Worm (Caenorhabditis elegans) whole organism, L4/young adult: Measurements from ENCODE around the gene srt-50.

ENCODE experiments used
- W03F9.2 ChIP-seq: fragments of 150-350 bp; optimal IDR thresholded peaks from 2 replicates; lab custom pipeline; 2014; ENCODE audit warnings: missing biosample characterization, missing genetic modification characterization
- dao-5 ChIP-seq: sonication (generic microtip); optimal IDR thresholded peaks from 2 replicates; lab custom pipeline; 2016; ENCODE audit warnings: missing genotype, missing genetic modification characterization, moderate library complexity, missing compliant biosample characterization
- him-1 ChIP-seq: sonication (generic microtip); optimal IDR thresholded peaks from 2 replicates; lab custom pipeline; 2016; ENCODE audit warnings: missing genotype, missing genetic modification reagents, missing genetic modification characterization, missing compliant biosample characterization

The srt-50 gene

ce11 chrIV:15049288-15050094 lies 25.0 kb upstream of the srt-50 start:
- TF ChIP-seq him-1: no peak
- no peak for TF ChIP-seq dao-5 (tag; lab: Kevin White, UChicago)
- TF ChIP-seq W03F9.2 (tag; lab: Kevin White, UChicago): no peak

DNA sequence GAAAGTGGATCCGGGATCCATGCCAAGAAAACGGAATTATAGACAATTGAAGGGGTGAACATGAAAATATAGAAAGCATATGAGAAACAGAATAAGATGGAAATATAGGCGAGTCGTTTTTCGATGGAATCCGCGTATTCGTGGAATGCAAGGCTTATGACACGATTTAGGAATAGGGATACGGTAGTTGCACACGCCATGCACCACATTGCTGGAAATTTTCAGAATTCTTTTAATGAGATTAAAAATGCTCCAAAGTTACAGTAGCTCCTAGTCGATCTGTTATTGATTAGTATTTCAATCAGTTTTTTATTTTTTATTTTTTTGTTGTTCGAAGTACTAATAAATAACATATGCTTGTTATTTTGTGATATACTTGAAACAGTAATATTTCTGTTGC lies 23.4 kb upstream of the srt-50 start:
- TF ChIP-seq W03F9.2 (tag; lab: Kevin White, UChicago) (no peak), him-1 (no peak), dao-5 (tag; lab: Kevin White, UChicago) (no peak)

DNA sequence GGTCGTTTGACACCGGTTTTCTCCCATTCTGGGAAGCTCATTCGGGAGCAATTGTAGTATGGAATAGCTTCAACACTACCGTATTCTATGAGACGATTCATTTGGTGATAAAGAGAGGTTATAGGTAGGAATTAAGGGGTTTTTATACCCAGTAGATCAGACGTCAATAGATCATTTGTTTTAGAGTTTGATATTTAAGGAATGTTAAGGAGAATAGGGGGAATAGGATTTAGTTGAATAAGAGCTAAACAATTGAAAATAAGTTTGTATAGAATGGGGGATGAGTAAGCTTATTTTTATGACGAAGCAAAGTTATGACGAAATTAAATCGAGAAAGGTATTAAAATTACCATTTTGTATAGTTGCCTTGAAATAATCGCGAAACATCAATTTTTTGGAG lies 21.2 kb upstream of the srt-50 start, which contains the start of gene srt-47:
Gene srt-47 (minus strand): TSS at position 101 of the 400 bp plus-strand sequence.
- TF ChIP-seq him-1: no peak
- no peak for TF ChIP-seq W03F9.2 (tag; lab: Kevin White, UChicago)
- no peak for TF ChIP-seq dao-5 (tag; lab: Kevin White, UChicago)

DNA sequence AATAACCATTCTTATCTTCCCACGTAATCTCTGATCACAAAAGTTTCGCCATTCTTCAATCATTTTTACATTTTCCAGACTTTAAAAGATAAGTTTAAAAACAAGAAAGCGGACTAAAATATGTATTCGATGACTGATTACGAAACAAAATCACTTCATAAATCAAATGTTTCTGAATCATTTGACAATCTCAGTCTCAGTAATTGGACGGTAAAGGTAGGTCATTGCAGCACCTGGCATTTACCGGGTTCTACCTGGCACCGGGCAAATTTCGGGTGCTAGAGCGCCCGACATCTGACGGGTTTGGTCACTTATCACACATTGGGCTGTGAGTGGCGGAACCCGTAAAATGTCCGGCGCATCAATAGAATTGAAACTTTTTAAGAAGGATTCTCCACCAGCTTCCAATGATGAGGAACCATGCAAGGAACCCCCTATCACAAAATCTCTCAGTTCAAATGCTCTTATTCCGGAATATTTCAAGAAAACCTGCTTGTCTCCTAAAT lies 18.4 kb upstream of the srt-50 start, which contains the start of gene Y41E3.19:
Gene Y41E3.19 (plus strand): TSS at position 51 of the 506 bp plus-strand sequence.
- TF ChIP-seq him-1 (no peak), dao-5 (tag; lab: Kevin White, UChicago) (no peak), W03F9.2 (tag; lab: Kevin White, UChicago) (no peak)

DNA sequence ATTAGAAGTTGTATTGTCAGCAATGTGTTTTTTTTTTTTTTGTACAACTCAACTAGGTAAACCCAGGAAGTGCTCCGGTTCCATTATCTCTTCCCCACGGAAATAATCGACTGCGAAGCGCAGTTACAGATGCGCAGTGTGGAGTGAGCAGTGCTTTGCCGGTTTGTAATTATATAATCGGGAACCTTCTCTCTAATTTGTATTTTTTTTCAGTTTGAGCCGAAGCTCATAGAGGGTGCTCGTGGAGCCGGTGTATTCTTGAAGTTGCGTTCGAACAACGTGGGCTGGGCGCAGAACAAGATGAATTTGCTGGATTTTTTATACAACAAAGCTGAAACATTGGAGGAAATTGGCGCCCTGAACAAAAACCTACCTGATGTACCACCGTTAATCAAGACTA lies 16.5 kb upstream of the srt-50 start, which contains the start of gene Y41E3.13:
Gene Y41E3.13 (plus strand): TSS at position 301 of the 400 bp plus-strand sequence.
- TF ChIP-seq dao-5 (tag; lab: Kevin White, UChicago) (no peak), W03F9.2 (tag; lab: Kevin White, UChicago) (no peak), him-1 (no peak)

DNA sequence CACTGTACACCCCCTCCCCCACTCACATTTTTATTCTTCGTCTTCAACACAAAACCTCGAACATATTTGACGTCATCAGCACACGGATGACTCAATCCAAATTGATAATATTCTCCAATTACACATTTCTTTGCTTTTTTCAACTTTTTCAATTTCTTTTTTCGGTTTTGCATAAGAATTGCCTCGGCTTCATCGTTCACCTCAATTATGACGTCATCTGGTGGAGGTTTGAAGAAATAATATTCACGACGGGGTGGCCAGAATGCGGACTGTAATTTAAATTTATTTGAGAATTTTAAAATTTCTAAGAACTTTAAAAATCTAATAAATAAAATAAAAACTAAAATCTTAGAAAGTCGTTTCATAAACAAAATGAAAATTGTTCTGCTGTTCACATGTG lies 10.7 kb upstream of the srt-50 start:
- TF ChIP-seq him-1 (no peak), W03F9.2 (tag; lab: Kevin White, UChicago) (no peak), dao-5 (tag; lab: Kevin White, UChicago) (no peak)

- TF ChIP-seq him-1 (no peak), dao-5 (tag; lab: Kevin White, UChicago) (no peak), W03F9.2 (tag; lab: Kevin White, UChicago) (no peak)
Measured at ce11 chrIV:15065653-15066052, 8.8 kb upstream of the srt-50 start, which contains the start of gene Y41E3.18. TSS of gene Y41E3.18 (minus strand) at chrIV:15065753.

- no peak for TF ChIP-seq him-1
- TF ChIP-seq dao-5 (tag; lab: Kevin White, UChicago): no peak
Measured at ce11 chrIV:15068818-15069217, 5.7 kb upstream of the srt-50 start, which contains the start of gene srt-48. TSS of gene srt-48 (minus strand) at chrIV:15068918.

ce11 chrIV:15098294-15098693 lies 23.8 kb downstream of the srt-50 start, which contains the start of gene srt-49:
TSS of gene srt-49 (minus strand) at chrIV:15098394.
- no peak for TF ChIP-seq dao-5 (tag; lab: Kevin White, UChicago)
- no peak for TF ChIP-seq W03F9.2 (tag; lab: Kevin White, UChicago)
- TF ChIP-seq him-1: no peak

ce11 chrIV:15103224-15103679 lies 28.8 kb downstream of the srt-50 start, which contains the start of gene srt-44:
TSS of gene srt-44 (plus strand) at chrIV:15103629.
- no peak for TF ChIP-seq him-1
- TF ChIP-seq dao-5 (tag; lab: Kevin White, UChicago): no peak

ce11 chrIV:15107218-15107617 lies 32.7 kb downstream of the srt-50 start:
- TF ChIP-seq him-1: no peak

DNA sequence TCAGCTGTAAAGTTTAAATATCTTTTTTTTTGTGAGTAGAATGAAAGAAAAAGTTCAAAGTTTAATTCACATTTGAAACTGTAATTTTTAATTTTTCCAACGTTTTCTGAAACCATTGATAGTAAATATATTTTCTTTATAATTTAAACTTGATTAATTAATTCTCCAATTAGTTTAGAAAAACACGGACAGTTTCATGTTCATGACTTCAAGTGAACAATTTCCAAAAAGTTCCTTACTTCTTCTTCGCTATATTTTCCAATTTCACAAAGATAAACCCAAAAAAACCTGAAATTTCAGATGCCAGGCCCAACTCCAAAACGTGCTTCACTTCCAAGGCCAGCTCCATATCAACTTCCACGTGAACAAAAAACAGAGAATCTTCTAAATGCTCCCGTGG lies 34.0 kb downstream of the srt-50 start, which contains the start of gene M199.2:
Gene M199.2 (plus strand): TSS at position 301 of the 400 bp plus-strand sequence.
- TF ChIP-seq him-1 (no peak), W03F9.2 (tag; lab: Kevin White, UChicago) (no peak), dao-5 (tag; lab: Kevin White, UChicago) (no peak)

DNA sequence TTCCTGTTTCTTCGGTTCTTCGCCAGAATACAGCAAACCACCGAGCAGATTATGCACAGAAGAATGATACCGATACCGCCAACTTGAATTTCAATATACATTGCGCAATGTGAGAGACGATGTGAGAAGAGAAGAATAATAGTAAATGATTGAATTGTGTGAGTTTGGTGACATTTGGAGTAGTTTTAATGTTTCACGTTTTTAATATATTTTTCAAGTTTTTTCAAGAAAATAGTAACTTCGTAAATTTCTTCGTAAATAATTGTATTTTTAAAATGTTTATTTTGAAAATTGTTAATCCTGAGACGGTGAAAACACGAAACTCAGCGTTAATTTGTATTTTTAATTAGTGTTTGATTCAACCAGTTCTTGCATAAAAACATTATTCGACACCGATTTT lies 38.6 kb downstream of the srt-50 start, which contains the start of gene M199.134:
Gene M199.134 (minus strand): TSS at position 101 of the 400 bp plus-strand sequence.
- TF ChIP-seq W03F9.2 (tag; lab: Kevin White, UChicago) (no peak), him-1 (no peak), dao-5 (tag; lab: Kevin White, UChicago) (no peak)

ce11 chrIV:15114324-15114723 lies 39.8 kb downstream of the srt-50 start, which contains the start of gene M199.135:
TSS of gene M199.135 (plus strand) at chrIV:15114624.
- TF ChIP-seq him-1 (no peak), dao-5 (tag; lab: Kevin White, UChicago) (no peak), W03F9.2 (tag; lab: Kevin White, UChicago) (no peak)
